Worm (Caenorhabditis elegans) whole organism, L1 larva: Measurements from ENCODE around the gene ZC477.7.

ENCODE experiments used
- C16A3.4 ChIP-seq: fragments of 150-350 bp; optimal IDR thresholded peaks from 2 replicates; lab custom pipeline; 2014; ENCODE audit warnings: missing biosample characterization, missing genetic modification characterization
- Y116A8C.19 ChIP-seq: sonication (generic microtip); optimal IDR thresholded peaks from 2 replicates; lab custom pipeline; 2016; ENCODE audit warnings: missing compliant biosample characterization, missing genetic modification characterization, borderline replicate concordance
- alr-1 ChIP-seq: fragments of 200-800 bp; sonication (Bioruptor generic); optimal IDR thresholded peaks from 2 replicates; lab custom pipeline; 2018; ENCODE audit warnings: borderline replicate concordance, mild to moderate bottlenecking, missing genetic modification characterization, missing compliant biosample characterization
- aly-2 ChIP-seq: fragments of 150-350 bp; optimal IDR thresholded peaks from 2 replicates; lab custom pipeline; 2014; ENCODE audit warnings: missing biosample characterization, missing genetic modification characterization
- ama-1 ChIP-seq: fragments of 150-350 bp; optimal IDR thresholded peaks from 2 replicates; lab custom pipeline; 2014
- egl-27 ChIP-seq, 2 experiments: fragments of 150-350 bp in 1 of 2; sonication (generic microtip); optimal IDR thresholded peaks; 3 replicates each; lab custom pipeline; 2017 to 2018; ENCODE audit warnings: missing biosample characterization in 2 of 2, missing genetic modification characterization in 2 of 2, missing genetic modification reagents in 2 of 2
- lsy-2 ChIP-seq, 2 experiments: fragments of 150-350 bp; optimal IDR thresholded peaks; 2 replicates each; lab custom pipeline; 2014; ENCODE audit warnings: missing biosample characterization in 2 of 2, missing genetic modification characterization in 2 of 2
- nhr-12 ChIP-seq: sonication (generic microtip); optimal IDR thresholded peaks from 2 replicates; lab custom pipeline; 2017; ENCODE audit warnings: missing biosample characterization, missing genetic modification characterization
- nhr-28 ChIP-seq: fragments of 150-350 bp; optimal IDR thresholded peaks from 2 replicates; lab custom pipeline; 2014; ENCODE audit warnings: missing biosample characterization, missing genetic modification characterization
- nhr-77 ChIP-seq: fragments of 150-350 bp; optimal IDR thresholded peaks from 2 replicates; lab custom pipeline; 2014; ENCODE audit warnings: missing biosample characterization, missing genetic modification characterization
- sptf-1 ChIP-seq: fragments of 150-350 bp; optimal IDR thresholded peaks from 2 replicates; lab custom pipeline; 2014; ENCODE audit warnings: missing biosample characterization, missing genetic modification characterization
- ztf-11 ChIP-seq, 2 experiments: sonication (generic microtip); optimal IDR thresholded peaks; 2 replicates each; lab custom pipeline; 2016 to 2017; ENCODE audit warnings: missing genetic modification characterization in 2 of 2, missing biosample characterization in 1 of 2, missing compliant biosample characterization in 1 of 2

- no peak for TF ChIP-seq ztf-11 (tag; optimal IDR thresholded peaks at IDR 0.05; lab: Kevin White, UChicago)
- no peak for TF ChIP-seq alr-1 (tag; lab: Kevin White, UChicago)
- no peak for TF ChIP-seq C16A3.4 (tag; lab: Kevin White, UChicago)
- TF ChIP-seq lsy-2 (tag; optimal IDR thresholded peaks at IDR 0.05; lab: Kevin White, UChicago) = no peak
- TF ChIP-seq sptf-1 = no peak
- TF ChIP-seq aly-2 = no peak
- no peak for TF ChIP-seq nhr-12 (tag; lab: Kevin White, UChicago)
- no peak for TF ChIP-seq ama-1 (lab: Kevin White, UChicago)
- TF ChIP-seq egl-27 (tag; optimal IDR thresholded peaks at IDR 0.05; lab: Kevin White, UChicago) = no peak
- TF ChIP-seq nhr-77 (tag; lab: Kevin White, UChicago) = no peak
- no peak for TF ChIP-seq Y116A8C.19 (tag; lab: Kevin White, UChicago)
- no peak for TF ChIP-seq nhr-28 (tag; lab: Kevin White, UChicago)
These were observed 13.8 kb downstream of the ZC477.7 start for ce11 chrIV:7097450-7097849.
